Worm (Caenorhabditis elegans): ENCODE measurements around the gene nduv-2.
A peak's percentile ranks its signal among the peaks of the same experiment; 100 is the strongest.

nduv-2 gene

DNA sequence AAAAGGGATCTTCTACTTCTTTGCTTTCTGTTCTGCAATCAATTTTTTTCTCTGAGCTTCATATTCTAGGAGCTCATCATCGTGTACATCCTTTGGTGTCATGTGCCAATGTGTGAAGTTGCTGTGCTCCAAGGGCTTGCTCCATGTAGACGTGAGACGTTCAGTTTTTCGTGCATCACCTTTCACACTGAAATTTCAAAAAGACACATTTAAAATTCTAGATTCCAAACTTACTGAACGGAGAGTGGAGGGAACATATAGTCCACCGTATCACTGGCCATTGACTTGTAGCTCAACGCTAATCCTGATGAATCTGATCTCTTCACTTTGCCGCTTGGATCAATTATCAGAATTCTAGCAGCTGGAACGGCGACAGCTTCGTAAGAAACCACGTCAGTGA, 25.4 kb upstream of the nduv-2 start:
- TF ChIP-seq repo-1 (tag; optimal IDR thresholded peaks at IDR 0.05) = peak; percentile 23
- TF ChIP-seq C06A6.2 (GFP tag; conservative IDR thresholded peaks at IDR 0.05) = 0 out of 2 replicates have a peak, but pooled peaks have one; percentile 32
- TF ChIP-seq dpff-1 (tag; optimal IDR thresholded peaks at IDR 0.05) = no peak
- TF ChIP-seq sptf-2 (GFP tag; optimal IDR thresholded peaks at IDR 0.05) = no peak

DNA sequence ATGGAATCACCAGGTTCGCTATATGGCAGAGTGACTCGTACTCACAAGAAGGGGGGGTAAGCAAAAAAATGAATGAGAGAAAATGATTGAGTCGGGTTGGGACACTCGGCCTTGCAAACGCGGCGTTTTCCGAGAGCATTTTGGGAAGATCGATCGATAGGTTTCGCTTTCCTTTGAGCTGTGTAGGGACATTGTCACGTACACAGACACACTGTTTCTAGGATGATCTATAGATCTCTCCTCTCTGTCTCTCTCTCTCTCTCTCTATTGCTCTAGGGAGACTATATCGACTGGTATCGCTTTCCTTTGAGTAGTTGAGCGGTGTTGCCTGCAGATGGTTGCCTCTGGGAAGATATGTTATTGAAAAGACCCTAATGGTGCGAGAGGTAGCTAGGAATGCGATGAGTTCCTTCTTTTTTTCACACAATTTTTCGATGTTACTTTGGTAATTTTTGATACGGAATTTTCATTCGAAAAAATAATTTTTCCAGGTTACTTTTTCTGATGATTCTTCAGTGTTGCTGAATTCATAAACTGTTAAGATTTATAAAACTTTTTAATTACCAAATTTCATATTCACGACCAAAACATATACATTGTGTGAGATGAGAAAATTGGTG, 24.5 kb upstream of the nduv-2 start, which contains the start of gene H37A05.4:
TSS of gene H37A05.4 (minus strand) at position 51 of the 620 bp plus-strand sequence.
- TF ChIP-seq snpc-4 (GFP tag; optimal IDR thresholded peaks at IDR 0.05) (no peak), snpc-4 (tag; optimal IDR thresholded peaks at IDR 0.05) (peak in 2 of 4 experiments; percentile 38 to 44), nhr-80 (tag; optimal IDR thresholded peaks at IDR 0.05) (peak; percentile 63), ztf-26 (tag; optimal IDR thresholded peaks at IDR 0.05) (peak; percentile 68), pha-4 (tag; optimal IDR thresholded peaks at IDR 0.05) (no peak), chd-7 (tag; optimal IDR thresholded peaks at IDR 0.05) (peak; percentile 55), mel-28 (tag; optimal IDR thresholded peaks at IDR 0.05; ENCODE audit: borderline replicate concordance) (no peak), lir-1 (GFP tag; conservative IDR thresholded peaks at IDR 0.05) (no peak), K11D2.4 (GFP tag; IDR thresholded peaks at IDR 0.05) (peak; percentile 73), cebp-1 (GFP tag; IDR thresholded peaks at IDR 0.05) (no peak), cebp-1 (tag; optimal IDR thresholded peaks at IDR 0.05) (peak; percentile 81), dpff-1 (tag; optimal IDR thresholded peaks at IDR 0.05) (peak; percentile 90), unc-130 (GFP tag; optimal IDR thresholded peaks at IDR 0.05) (no peak), aptf-2 (GFP tag; conservative IDR thresholded peaks at IDR 0.05) (peak; percentile 96), ceh-100 (GFP tag; IDR thresholded peaks at IDR 0.05) (peak; percentile 21; the same call in 1 of the 2 replicates), mcd-1 (GFP tag; IDR thresholded peaks at IDR 0.05) (peak; percentile 53), mes-4 (tag; optimal IDR thresholded peaks at IDR 0.05) (no peak), ceh-40 (GFP tag; IDR thresholded peaks at IDR 0.05) (no peak; the same call in 1 of the 2 replicates), ztf-28 (GFP tag; IDR thresholded peaks at IDR 0.05) (no peak), ekl-4 (GFP tag; IDR thresholded peaks at IDR 0.05) (peak; percentile 76), ztf-18 (tag; optimal IDR thresholded peaks at IDR 0.05) (peak; percentile 13), let-526 (GFP tag; IDR thresholded peaks at IDR 0.05) (0 out of 2 replicates have a peak, but pooled peaks have one; percentile 13), nfyb-1 (GFP tag; IDR thresholded peaks at IDR 0.05) (peak; percentile 90), lin-35 (GFP tag; optimal IDR thresholded peaks at IDR 0.05) (peak in 1 of 3 experiments; percentile 17), bed-1 (GFP tag; IDR thresholded peaks at IDR 0.05) (no peak), C17E4.6 (GFP tag; IDR thresholded peaks at IDR 0.05) (no peak), F10E7.11 (tag; optimal IDR thresholded peaks at IDR 0.05) (peak; percentile 57), D2030.7 (GFP tag; IDR thresholded peaks at IDR 0.05) (peak; percentile 32; the same call in 1 of the 2 replicates), ztf-22 (GFP tag; optimal IDR thresholded peaks at IDR 0.05) (peak; percentile 10), unc-62 (GFP tag; optimal IDR thresholded peaks at IDR 0.05) (no peak), nhr-179 (tag; optimal IDR thresholded peaks at IDR 0.05) (no peak), madf-6 (GFP tag; IDR thresholded peaks at IDR 0.05) (peak; percentile 50; the same call in 1 of the 2 replicates), ztf-3 (GFP tag; optimal IDR thresholded peaks at IDR 0.05) (no peak), zfh-2 (GFP tag; conservative IDR thresholded peaks at IDR 0.05) (0 out of 2 replicates have a peak, but pooled peaks have one; percentile 20), dox-1 (GFP tag; IDR thresholded peaks at IDR 0.05) (peak; percentile 63), F52B5.7 (tag; optimal IDR thresholded peaks at IDR 0.05) (peak; percentile 86), attf-5 (GFP tag; optimal IDR thresholded peaks at IDR 0.05) (peak; percentile 31), lin-54 (GFP tag; optimal IDR thresholded peaks at IDR 0.05) (peak; percentile 8), hrde-1 (tag; optimal IDR thresholded peaks at IDR 0.05; ENCODE audit: borderline replicate concordance) (peak; percentile 5), ama-1 (optimal IDR thresholded peaks at IDR 0.05) (peak; percentile 66), ama-1 (GFP tag; optimal IDR thresholded peaks at IDR 0.05) (peak; percentile 8 to 62), athp-1 (tag; optimal IDR thresholded peaks at IDR 0.05) (peak; percentile 89), snpc-3.4 (tag; optimal IDR thresholded peaks at IDR 0.05) (no peak), him-1 (tag; optimal IDR thresholded peaks at IDR 0.05) (peak; percentile 58)

Measured in whole organism, young adult.